Worm (Caenorhabditis elegans) whole organism, late embryonic: ENCODE results near the gene pgp-12.

Experiments
- C38D4.7 ChIP-seq: fragments of 200-800 bp; sonication (Bioruptor generic); optimal IDR thresholded peaks from 2 replicates; lab custom pipeline; 2018; ENCODE audit warnings: mild to moderate bottlenecking, missing genetic modification characterization, moderate library complexity, missing compliant biosample characterization
- F13H6.1 ChIP-seq: sonication (generic microtip); optimal IDR thresholded peaks from 2 replicates; lab custom pipeline; 2016; ENCODE audit warnings: missing genetic modification characterization, missing compliant biosample characterization
- K02D7.2 ChIP-seq: sonication (generic microtip); optimal IDR thresholded peaks from 2 replicates; lab custom pipeline; 2017; ENCODE audit warnings: mild to moderate bottlenecking, missing genetic modification characterization, missing compliant biosample characterization
- K09A11.1 ChIP-seq: sonication (generic microtip); optimal IDR thresholded peaks from 2 replicates; lab custom pipeline; 2017; ENCODE audit warnings: antibody characterized with exemption, mild to moderate bottlenecking, missing genetic modification characterization, missing compliant biosample characterization; ENCODE audit not compliant: insufficient read depth
- T23F11.4 ChIP-seq: fragments of 200-800 bp; sonication (Bioruptor generic); optimal IDR thresholded peaks from 2 replicates; lab custom pipeline; 2018; ENCODE audit warnings: mild to moderate bottlenecking, missing genetic modification characterization, missing compliant biosample characterization
- Y22D7AL.16 ChIP-seq: sonication (generic microtip); optimal IDR thresholded peaks from 2 replicates; lab custom pipeline; 2016; ENCODE audit warnings: missing genetic modification characterization, missing compliant biosample characterization
- ahr-1 ChIP-seq: sonication (generic microtip); optimal IDR thresholded peaks from 2 replicates; lab custom pipeline; 2016; ENCODE audit warnings: missing genetic modification characterization, missing compliant biosample characterization
- ama-1 ChIP-seq: fragments of 150-350 bp; optimal IDR thresholded peaks from 2 replicates; lab custom pipeline; 2014
- ceh-2 ChIP-seq: sonication (generic microtip); optimal IDR thresholded peaks from 2 replicates; lab custom pipeline; 2016; ENCODE audit warnings: missing genotype, missing genetic modification characterization, missing compliant biosample characterization
- ceh-22 ChIP-seq: sonication (generic microtip); optimal IDR thresholded peaks from 2 replicates; lab custom pipeline; 2017; ENCODE audit warnings: missing biosample characterization, missing genetic modification characterization
- ceh-24 ChIP-seq: sonication (generic microtip); optimal IDR thresholded peaks from 2 replicates; lab custom pipeline; 2016; ENCODE audit warnings: mild to moderate bottlenecking, missing genetic modification characterization, missing compliant biosample characterization
- ceh-30 ChIP-seq: fragments of 150-350 bp; optimal IDR thresholded peaks from 2 replicates; lab custom pipeline; 2014; ENCODE audit warnings: missing biosample characterization, missing genetic modification characterization
- ceh-31 ChIP-seq: sonication (generic microtip); optimal IDR thresholded peaks from 2 replicates; lab custom pipeline; 2016; ENCODE audit warnings: missing genetic modification characterization, missing compliant biosample characterization
- ceh-45 ChIP-seq: fragments of 200-800 bp; sonication (Bioruptor generic); IDR thresholded peaks from 2 replicates; pipeline ENCODE4 v1.3.6; 2022; ENCODE audit warnings: missing genetic modification reagents, missing genetic modification characterization, missing compliant biosample characterization
- ceh-48 ChIP-seq: sonication (generic microtip); optimal IDR thresholded peaks from 2 replicates; lab custom pipeline; 2016; ENCODE audit warnings: missing genetic modification characterization, inconsistent platforms, missing compliant biosample characterization
- ceh-9 ChIP-seq: sonication (generic microtip); optimal IDR thresholded peaks from 2 replicates; lab custom pipeline; 2016; ENCODE audit warnings: mild to moderate bottlenecking, missing genetic modification characterization, inconsistent platforms, missing compliant biosample characterization
- che-1 ChIP-seq: sonication (generic microtip); optimal IDR thresholded peaks from 2 replicates; lab custom pipeline; 2016; ENCODE audit warnings: mild to moderate bottlenecking, missing genetic modification characterization, missing compliant biosample characterization
- dmd-4 ChIP-seq: sonication (generic microtip); optimal IDR thresholded peaks from 2 replicates; lab custom pipeline; 2016; ENCODE audit warnings: borderline replicate concordance, missing genetic modification characterization, missing compliant biosample characterization
- dve-1 ChIP-seq: sonication (generic microtip); optimal IDR thresholded peaks from 2 replicates; lab custom pipeline; 2017; ENCODE audit warnings: antibody characterized with exemption, mild to moderate bottlenecking, missing genetic modification characterization, missing compliant biosample characterization
- elt-2 ChIP-seq: sonication (generic microtip); optimal IDR thresholded peaks from 2 replicates; lab custom pipeline; 2016; ENCODE audit warnings: missing genetic modification reagents, missing genetic modification characterization, missing compliant biosample characterization
- eyg-1 ChIP-seq: sonication (generic microtip); optimal IDR thresholded peaks from 2 replicates; lab custom pipeline; 2016; ENCODE audit warnings: missing genotype, missing genetic modification characterization, missing compliant biosample characterization
- fkh-10 ChIP-seq: fragments of 150-350 bp; optimal IDR thresholded peaks from 2 replicates; lab custom pipeline; 2014; ENCODE audit warnings: missing biosample characterization, missing genetic modification reagents, missing genetic modification characterization
- fkh-6 ChIP-seq: sonication (generic microtip); optimal IDR thresholded peaks from 2 replicates; lab custom pipeline; 2016; ENCODE audit warnings: missing genetic modification characterization, missing compliant biosample characterization
- gmeb-2 ChIP-seq: sonication (generic microtip); optimal IDR thresholded peaks from 2 replicates; lab custom pipeline; 2016; ENCODE audit warnings: missing genetic modification characterization, inconsistent platforms, missing compliant biosample characterization
- hlh-8 ChIP-seq: sonication (generic microtip); optimal IDR thresholded peaks from 2 replicates; lab custom pipeline; 2016; ENCODE audit warnings: missing genotype, missing genetic modification characterization, missing compliant biosample characterization
- lim-6 ChIP-seq: sonication (generic microtip); optimal IDR thresholded peaks from 2 replicates; lab custom pipeline; 2016; ENCODE audit warnings: missing genetic modification characterization, missing compliant biosample characterization
- lin-11 ChIP-seq: fragments of 200-800 bp; sonication (Bioruptor generic); optimal IDR thresholded peaks from 2 replicates; lab custom pipeline; 2018; ENCODE audit warnings: mild to moderate bottlenecking, missing genetic modification characterization, missing compliant biosample characterization
- madf-2 ChIP-seq: sonication (generic microtip); optimal IDR thresholded peaks from 2 replicates; lab custom pipeline; 2017; ENCODE audit warnings: missing genetic modification characterization, missing compliant biosample characterization
- nfya-1 ChIP-seq: sonication (generic microtip); optimal IDR thresholded peaks from 2 replicates; lab custom pipeline; 2017; ENCODE audit warnings: missing genetic modification characterization, mild to moderate bottlenecking, missing compliant biosample characterization, antibody characterized with exemption, moderate library complexity
- nhr-11 ChIP-seq: fragments of 150-350 bp; optimal IDR thresholded peaks from 2 replicates; lab custom pipeline; 2014; ENCODE audit warnings: missing biosample characterization, missing genetic modification characterization
- nhr-232 ChIP-seq: sonication (generic microtip); optimal IDR thresholded peaks from 2 replicates; lab custom pipeline; 2016; ENCODE audit warnings: missing genetic modification characterization, missing compliant biosample characterization
- npax-4 ChIP-seq: sonication (generic microtip); optimal IDR thresholded peaks from 2 replicates; lab custom pipeline; 2016; ENCODE audit warnings: missing genetic modification characterization, missing compliant biosample characterization
- pag-3 ChIP-seq: sonication (generic microtip); optimal IDR thresholded peaks from 2 replicates; lab custom pipeline; 2016; ENCODE audit warnings: missing compliant biosample characterization, missing genetic modification characterization, borderline replicate concordance
- pat-9 ChIP-seq: fragments of 200-800 bp; sonication (Bioruptor generic); optimal IDR thresholded peaks from 2 replicates; lab custom pipeline; 2018; ENCODE audit warnings: mild to moderate bottlenecking, missing genetic modification characterization, moderate library complexity, missing compliant biosample characterization
- pax-1 ChIP-seq: fragments of 150-350 bp; optimal IDR thresholded peaks from 2 replicates; lab custom pipeline; 2014; ENCODE audit warnings: missing biosample characterization, missing genetic modification characterization
- pha-2 ChIP-seq: sonication (generic microtip); optimal IDR thresholded peaks from 2 replicates; lab custom pipeline; 2017; ENCODE audit warnings: mild to moderate bottlenecking, missing genetic modification characterization, missing compliant biosample characterization
- pha-4 ChIP-seq: fragments of 150-350 bp; optimal IDR thresholded peaks from 2 replicates; lab custom pipeline; 2018; ENCODE audit warnings: missing biosample characterization, missing genetic modification reagents, missing genetic modification characterization
- pros-1 ChIP-seq: fragments of 150-350 bp; optimal IDR thresholded peaks from 2 replicates; lab custom pipeline; 2014; ENCODE audit warnings: missing biosample characterization, missing genetic modification reagents, missing genetic modification characterization
- ref-2 ChIP-seq: sonication (generic microtip); optimal IDR thresholded peaks from 2 replicates; lab custom pipeline; 2016; ENCODE audit warnings: missing genetic modification characterization, missing compliant biosample characterization
- rnt-1 ChIP-seq: sonication (generic microtip); optimal IDR thresholded peaks from 2 replicates; lab custom pipeline; 2016; ENCODE audit warnings: missing genetic modification characterization, missing compliant biosample characterization
- sdc-2 ChIP-seq: sonication (generic microtip); optimal IDR thresholded peaks from 2 replicates; lab custom pipeline; 2016; ENCODE audit warnings: missing genotype, missing genetic modification characterization, missing compliant biosample characterization
- sox-2 ChIP-seq: fragments of 200-800 bp; sonication (Bioruptor generic); IDR thresholded peaks from 2 replicates; pipeline ENCODE4 v1.3.6; 2022; ENCODE audit warnings: missing genetic modification reagents, missing genetic modification characterization, missing compliant biosample characterization
- sox-4 ChIP-seq: sonication (generic microtip); optimal IDR thresholded peaks from 2 replicates; lab custom pipeline; 2017; ENCODE audit warnings: mild to moderate bottlenecking, missing genetic modification characterization, inconsistent platforms, missing compliant biosample characterization
- syd-9 ChIP-seq: sonication (generic microtip); optimal IDR thresholded peaks from 2 replicates; lab custom pipeline; 2016; ENCODE audit warnings: mild to moderate bottlenecking, missing genetic modification characterization, moderate library complexity, missing compliant biosample characterization
- tbx-2 ChIP-seq: sonication (generic microtip); optimal IDR thresholded peaks from 2 replicates; lab custom pipeline; 2016; ENCODE audit warnings: missing genetic modification characterization, missing compliant biosample characterization
- tbx-7 ChIP-seq: sonication (generic microtip); optimal IDR thresholded peaks from 2 replicates; lab custom pipeline; 2016; ENCODE audit warnings: missing genotype, missing genetic modification characterization, missing compliant biosample characterization
- ttx-3 ChIP-seq: sonication (generic microtip); optimal IDR thresholded peaks from 2 replicates; lab custom pipeline; 2016; ENCODE audit warnings: missing genetic modification reagents, missing genetic modification characterization, missing compliant biosample characterization
- unc-55 ChIP-seq: sonication (generic microtip); optimal IDR thresholded peaks from 2 replicates; lab custom pipeline; 2017; ENCODE audit warnings: missing biosample characterization, missing genetic modification reagents, missing genetic modification characterization
- unc-86 ChIP-seq: sonication (generic microtip); optimal IDR thresholded peaks from 2 replicates; lab custom pipeline; 2016; ENCODE audit warnings: missing genetic modification characterization, missing compliant biosample characterization
- zip-5 ChIP-seq: sonication (generic microtip); optimal IDR thresholded peaks from 2 replicates; lab custom pipeline; 2016; ENCODE audit warnings: missing genetic modification characterization, missing compliant biosample characterization
- ztf-16 ChIP-seq: sonication (generic microtip); optimal IDR thresholded peaks from 2 replicates; lab custom pipeline; 2017; ENCODE audit warnings: missing genetic modification characterization, missing compliant biosample characterization

The pgp-12 gene

ce11 chrX:12691740-12692383 lies 39.7 kb upstream of the pgp-12 start (continued):
- peak; percentile 24 for TF ChIP-seq ceh-2 (tag; lab: Kevin White, UChicago)
- no peak for TF ChIP-seq ceh-30 (tag; lab: Kevin White, UChicago)

- TF ChIP-seq pha-4 (tag; lab: Kevin White, UChicago), result no peak
- TF ChIP-seq nfya-1 (tag; lab: Kevin White, UChicago), result peak; percentile 52
- peak; percentile 7 for TF ChIP-seq F13H6.1 (tag; lab: Kevin White, UChicago)
- TF ChIP-seq dmd-4 (tag; lab: Kevin White, UChicago), result no peak
- TF ChIP-seq unc-55 (GFP tag; lab: Kevin White, UChicago), result no peak
- no peak for TF ChIP-seq ahr-1 (tag; lab: Kevin White, UChicago)
- TF ChIP-seq tbx-7 (tag; lab: Kevin White, UChicago), result no peak
- no peak for TF ChIP-seq zip-5
- no peak for TF ChIP-seq gmeb-2 (tag; lab: Kevin White, UChicago)
- peak; percentile 62 for TF ChIP-seq unc-86 (tag; lab: Kevin White, UChicago)
- TF ChIP-seq pax-1 (tag; lab: Kevin White, UChicago), result no peak
- no peak for TF ChIP-seq sox-4 (tag; lab: Kevin White, UChicago)
- no peak for TF ChIP-seq ceh-48 (tag; lab: Kevin White, UChicago)
- TF ChIP-seq ceh-30 (tag; lab: Kevin White, UChicago), result no peak
- TF ChIP-seq ceh-22 (tag; lab: Kevin White, UChicago), result no peak
- no peak for TF ChIP-seq npax-4 (tag; lab: Kevin White, UChicago)
- TF ChIP-seq C38D4.7 (GFP tag; lab: Kevin White, UChicago), result peak; percentile 32
- peak; percentile 36 for TF ChIP-seq pha-2 (tag; lab: Kevin White, UChicago)
- TF ChIP-seq fkh-10 (GFP tag; lab: Kevin White, UChicago), result no peak
- TF ChIP-seq pag-3, result no peak
- peak; percentile 33 for TF ChIP-seq tbx-2 (tag; lab: Kevin White, UChicago)
- no peak for TF ChIP-seq pat-9 (tag; lab: Kevin White, UChicago)
- TF ChIP-seq T23F11.4 (GFP tag; lab: Kevin White, UChicago), result no peak
- TF ChIP-seq lin-11 (tag; lab: Kevin White, UChicago), result no peak
- TF ChIP-seq sox-2 (GFP tag; lab: Robert Waterston, UW), result no peak; the same call in 1 of the 2 replicates
- TF ChIP-seq nhr-232 (tag; lab: Kevin White, UChicago), result no peak
- TF ChIP-seq syd-9 (tag; lab: Kevin White, UChicago), result peak; percentile 64
- no peak for TF ChIP-seq eyg-1 (tag; lab: Kevin White, UChicago)
- peak; percentile 97 for TF ChIP-seq ama-1 (lab: Kevin White, UChicago)
- TF ChIP-seq ceh-45, result 0 out of 2 replicates have a peak, but pooled peaks have one; percentile 14
- peak; percentile 50 for TF ChIP-seq ttx-3 (tag; lab: Kevin White, UChicago)
- TF ChIP-seq rnt-1 (tag; lab: Kevin White, UChicago), result no peak
- no peak for TF ChIP-seq nhr-11 (tag; lab: Kevin White, UChicago)
- TF ChIP-seq che-1 (tag; lab: Kevin White, UChicago), result peak; percentile 30
- no peak for TF ChIP-seq madf-2
- TF ChIP-seq ref-2 (tag; lab: Kevin White, UChicago), result no peak
- no peak for TF ChIP-seq dve-1 (tag; lab: Kevin White, UChicago)
- no peak for TF ChIP-seq ceh-9 (tag; lab: Kevin White, UChicago)
- no peak for TF ChIP-seq ztf-16 (tag; lab: Kevin White, UChicago)
- TF ChIP-seq fkh-6, result no peak
- no peak for TF ChIP-seq ceh-31 (tag; lab: Kevin White, UChicago)
- TF ChIP-seq K02D7.2 (tag; lab: Kevin White, UChicago), result peak; percentile 28
- TF ChIP-seq lim-6 (tag; lab: Kevin White, UChicago), result no peak
- no peak for TF ChIP-seq elt-2
- TF ChIP-seq hlh-8 (tag; lab: Kevin White, UChicago), result no peak
- TF ChIP-seq ceh-24 (tag; lab: Kevin White, UChicago), result peak; percentile 13
- TF ChIP-seq sdc-2, result no peak
- no peak for TF ChIP-seq K09A11.1 (tag; lab: Kevin White, UChicago)
- TF ChIP-seq ceh-2 (tag; lab: Kevin White, UChicago), result no peak
- TF ChIP-seq Y22D7AL.16 (tag; lab: Kevin White, UChicago), result no peak
- no peak for TF ChIP-seq pros-1 (tag; lab: Kevin White, UChicago)
These were observed 38.4 kb upstream of the pgp-12 start for ce11 chrX:12693150-12693589.
